Worm (Caenorhabditis elegans) whole organism, late embryonic: ENCODE results near the gene srb-17.

ENCODE experiments used
- odd-2 ChIP-seq: sonication (generic microtip); optimal IDR thresholded peaks from 2 replicates; lab custom pipeline; 2017; ENCODE audit warnings: antibody characterized with exemption, mild to moderate bottlenecking, missing genetic modification characterization, missing compliant biosample characterization
- tbx-2 ChIP-seq: sonication (generic microtip); optimal IDR thresholded peaks from 2 replicates; lab custom pipeline; 2016; ENCODE audit warnings: missing genetic modification characterization, missing compliant biosample characterization
- unc-3 ChIP-seq, 2 experiments: fragments of 200-800 bp in 1 of 2; sonication (Bioruptor generic) in 1 of 2; sonication (generic microtip) in 1 of 2; conservative IDR thresholded peaks in 1 of 2; optimal IDR thresholded peaks in 1 of 2; 2 replicates each; pipeline versions ENCODE4 v1.3.6 to Lab custom; 2016 to 2022; ENCODE audit warnings: missing compliant biosample characterization in 2 of 2, missing genetic modification characterization in 2 of 2, missing genetic modification reagents in 1 of 2

DNA sequence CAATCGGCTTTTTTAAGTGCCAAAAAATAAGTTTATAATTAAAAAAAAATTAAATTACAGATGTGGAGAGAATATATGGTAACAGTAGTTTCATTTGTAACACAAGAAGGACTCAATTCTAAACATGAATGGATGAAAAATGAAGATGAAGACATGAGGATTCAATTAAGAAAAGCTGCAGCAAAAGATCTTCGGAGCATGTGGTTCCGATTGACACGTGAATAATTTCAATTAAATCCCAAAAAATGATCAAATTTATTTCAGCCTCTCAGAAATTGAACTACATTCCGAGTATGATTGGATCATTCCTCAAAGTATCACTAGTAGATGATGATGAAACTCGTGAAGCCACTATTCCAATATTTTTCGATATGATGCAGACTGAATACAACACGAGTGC, 32.4 kb upstream of the srb-17 start:
- no peak for TF ChIP-seq odd-2 (tag; lab: Kevin White, UChicago)
- TF ChIP-seq tbx-2 (tag; lab: Kevin White, UChicago), result no peak
- no peak for TF ChIP-seq unc-3 (GFP tag; conservative IDR thresholded peaks at IDR 0.05; lab: Robert Waterston, UW)
- no peak for TF ChIP-seq unc-3 (tag; optimal IDR thresholded peaks at IDR 0.05; lab: Kevin White, UChicago)
